Fruit fly (Drosophila melanogaster): Measurements from ENCODE around the gene hog.

- TF ChIP-seq rn (GFP tag; IDR thresholded peaks at IDR 0.05) (no peak), CG8159 (tag; optimal IDR thresholded peaks at IDR 0.05) (no peak), CG8301 (tag; optimal IDR thresholded peaks at IDR 0.05) (no peak), CG17806 (tag; optimal IDR thresholded peaks at IDR 0.05) (no peak), CG14655 (GFP tag; optimal IDR thresholded peaks at IDR 0.05) (no peak), CG10348 (GFP tag; IDR thresholded peaks at IDR 0.05) (no peak), CG15710 (tag; optimal IDR thresholded peaks at IDR 0.05) (no peak), Pif1B (GFP tag; optimal IDR thresholded peaks at IDR 0.05) (no peak), EcR (GFP tag; optimal IDR thresholded peaks at IDR 0.05) (no peak), CG12605 (GFP tag; IDR thresholded peaks at IDR 0.05) (no peak), D1 (tag; optimal IDR thresholded peaks at IDR 0.05) (no peak)
Measured at dm6 chrX:14712475-14712874, 6.3 kb downstream of the hog start.

Measured in whole organism, pupa.